Worm (Caenorhabditis elegans): ENCODE results near the gene ZK1098.9.

ZK1098.9 gene

ce11 chrIII:9564410-9564809 lies 20.2 kb downstream of the ZK1098.9 start, which contains the start of gene C48B4.10:
C48B4.10 (minus strand) TSS chrIII:9564510.
- TF ChIP-seq tra-4 (tag; optimal IDR thresholded peaks at IDR 0.05), result no peak

ce11 chrIII:9565973-9566372 lies 21.7 kb downstream of the ZK1098.9 start, which contains the start of gene C48B4.11:
C48B4.11 (minus strand) TSS chrIII:9566115.
- no peak for TF ChIP-seq hmbx-1 (tag; optimal IDR thresholded peaks at IDR 0.05)
- no peak for TF ChIP-seq hmg-4 (GFP tag; optimal IDR thresholded peaks at IDR 0.05)
- TF ChIP-seq ama-1 (optimal IDR thresholded peaks at IDR 0.05), result no peak
- TF ChIP-seq tbx-11 (GFP tag; IDR thresholded peaks at IDR 0.05), result no peak
- no peak for TF ChIP-seq scrt-1 (GFP tag; IDR thresholded peaks at IDR 0.05)
- TF ChIP-seq ets-7 (tag; optimal IDR thresholded peaks at IDR 0.05), result no peak
- TF ChIP-seq sea-1 (GFP tag; conservative IDR thresholded peaks at IDR 0.05), result no peak
- TF ChIP-seq aly-1 (tag; optimal IDR thresholded peaks at IDR 0.05), result no peak
- TF ChIP-seq tbx-37 (GFP tag; conservative IDR thresholded peaks at IDR 0.05), result no peak
- no peak for TF ChIP-seq hnd-1 (tag; optimal IDR thresholded peaks at IDR 0.05)
- no peak for TF ChIP-seq tra-4 (tag; optimal IDR thresholded peaks at IDR 0.05)
- TF ChIP-seq ceh-13 (GFP tag; optimal IDR thresholded peaks at IDR 0.05), result no peak
- no peak for TF ChIP-seq flt-1 (GFP tag; IDR thresholded peaks at IDR 0.05)
- no peak for TF ChIP-seq B0310.2 (tag; optimal IDR thresholded peaks at IDR 0.05)
- TF ChIP-seq F13C5.2 (tag; optimal IDR thresholded peaks at IDR 0.05), result no peak
- no peak for TF ChIP-seq ceh-36 (tag; optimal IDR thresholded peaks at IDR 0.05)
- no peak for TF ChIP-seq pes-1 (GFP tag; IDR thresholded peaks at IDR 0.05)

ce11 chrIII:9568451-9568850 lies 24.2 kb downstream of the ZK1098.9 start, which contains the start of gene C48B4.13:
C48B4.13 (plus strand) TSS chrIII:9568751.
- TF ChIP-seq B0310.2 (tag; optimal IDR thresholded peaks at IDR 0.05) (no peak), hmg-4 (GFP tag; optimal IDR thresholded peaks at IDR 0.05) (no peak), pes-1 (GFP tag; IDR thresholded peaks at IDR 0.05) (no peak), ets-7 (tag; optimal IDR thresholded peaks at IDR 0.05) (no peak), hmbx-1 (tag; optimal IDR thresholded peaks at IDR 0.05) (no peak), F13C5.2 (tag; optimal IDR thresholded peaks at IDR 0.05) (no peak)

DNA sequence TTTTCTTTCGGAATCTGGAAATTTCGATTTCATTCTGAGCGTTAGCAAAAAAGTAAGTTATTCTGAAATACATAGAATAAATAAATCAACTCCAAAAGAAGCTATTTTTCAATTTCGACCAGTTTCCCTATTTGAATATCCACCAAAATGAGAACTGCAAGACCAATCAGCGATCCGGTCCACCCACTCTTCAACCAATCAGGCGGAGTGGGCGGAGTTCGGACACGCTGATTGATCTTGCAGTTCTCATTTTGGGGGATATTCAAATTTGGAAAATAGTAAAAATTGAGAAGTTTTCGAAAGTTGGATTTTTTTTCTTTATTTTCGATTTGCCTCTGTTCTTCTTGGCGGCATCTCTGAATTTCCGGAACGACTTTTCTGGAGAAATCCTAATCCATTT lies 26.6 kb downstream of the ZK1098.9 start:
- no peak for TF ChIP-seq B0310.2 (tag; optimal IDR thresholded peaks at IDR 0.05)
- no peak for TF ChIP-seq F13C5.2 (tag; optimal IDR thresholded peaks at IDR 0.05)
- no peak for TF ChIP-seq ama-1 (optimal IDR thresholded peaks at IDR 0.05)
- TF ChIP-seq pes-1 (GFP tag; IDR thresholded peaks at IDR 0.05), result no peak
- TF ChIP-seq hmg-4 (GFP tag; optimal IDR thresholded peaks at IDR 0.05), result no peak
- no peak for TF ChIP-seq sea-1 (GFP tag; conservative IDR thresholded peaks at IDR 0.05)
- no peak for TF ChIP-seq tbx-37 (GFP tag; conservative IDR thresholded peaks at IDR 0.05)
- TF ChIP-seq flt-1 (GFP tag; IDR thresholded peaks at IDR 0.05), result no peak
- no peak for TF ChIP-seq ceh-36 (tag; optimal IDR thresholded peaks at IDR 0.05)
- TF ChIP-seq tbx-11 (GFP tag; IDR thresholded peaks at IDR 0.05), result no peak
- no peak for TF ChIP-seq hnd-1 (tag; optimal IDR thresholded peaks at IDR 0.05)
- TF ChIP-seq hmbx-1 (tag; optimal IDR thresholded peaks at IDR 0.05), result no peak
- no peak for TF ChIP-seq ets-7 (tag; optimal IDR thresholded peaks at IDR 0.05)
- TF ChIP-seq scrt-1 (GFP tag; IDR thresholded peaks at IDR 0.05), result no peak
- TF ChIP-seq tra-4 (tag; optimal IDR thresholded peaks at IDR 0.05), result no peak
- TF ChIP-seq ceh-13 (GFP tag; optimal IDR thresholded peaks at IDR 0.05), result no peak
- TF ChIP-seq aly-1 (tag; optimal IDR thresholded peaks at IDR 0.05), result no peak

ce11 chrIII:9580039-9580891 lies 36.0 kb downstream of the ZK1098.9 start, which contains the start of gene ced-7:
ced-7 (minus strand) TSS chrIII:9580089.
- TF ChIP-seq ama-1 (optimal IDR thresholded peaks at IDR 0.05) (no peak), tra-4 (tag; optimal IDR thresholded peaks at IDR 0.05) (no peak), sea-1 (GFP tag; conservative IDR thresholded peaks at IDR 0.05) (no peak), aly-1 (tag; optimal IDR thresholded peaks at IDR 0.05) (no peak), ceh-36 (tag; optimal IDR thresholded peaks at IDR 0.05) (no peak), scrt-1 (GFP tag; IDR thresholded peaks at IDR 0.05) (no peak), tbx-37 (GFP tag; conservative IDR thresholded peaks at IDR 0.05) (no peak), ceh-13 (GFP tag; optimal IDR thresholded peaks at IDR 0.05) (no peak), hmg-4 (GFP tag; optimal IDR thresholded peaks at IDR 0.05) (no peak), flt-1 (GFP tag; IDR thresholded peaks at IDR 0.05) (no peak), F13C5.2 (tag; optimal IDR thresholded peaks at IDR 0.05) (no peak), hnd-1 (tag; optimal IDR thresholded peaks at IDR 0.05) (no peak), pes-1 (GFP tag; IDR thresholded peaks at IDR 0.05) (no peak), ets-7 (tag; optimal IDR thresholded peaks at IDR 0.05) (no peak), B0310.2 (tag; optimal IDR thresholded peaks at IDR 0.05) (no peak), hmbx-1 (tag; optimal IDR thresholded peaks at IDR 0.05) (no peak), tbx-11 (GFP tag; IDR thresholded peaks at IDR 0.05) (no peak)

DNA sequence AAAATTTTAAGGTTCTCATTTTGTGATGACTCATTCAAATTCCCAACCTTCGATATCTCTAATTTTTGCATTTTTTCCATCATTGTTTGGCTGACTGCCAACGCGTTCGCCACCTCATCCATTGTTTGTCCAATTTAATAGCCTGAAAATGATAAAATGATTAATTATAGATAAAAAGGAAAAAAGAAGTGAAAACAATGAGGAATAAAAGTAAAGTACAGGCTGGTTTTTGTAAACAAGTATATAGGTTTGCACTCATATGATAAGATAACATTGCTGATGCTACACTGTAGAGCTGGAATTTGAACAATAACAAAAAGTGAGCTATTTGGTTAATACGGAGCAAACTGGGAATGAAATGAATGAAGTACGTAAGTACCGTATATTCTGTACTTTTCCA lies 38.0 kb downstream of the ZK1098.9 start, which contains the start of gene C48B4.3:
Gene C48B4.3 (minus strand): TSS at position 149 of the 400 bp plus-strand sequence.
- TF ChIP-seq hnd-1 (tag; optimal IDR thresholded peaks at IDR 0.05), result no peak
- no peak for TF ChIP-seq aly-1 (tag; optimal IDR thresholded peaks at IDR 0.05)
- TF ChIP-seq hmbx-1 (tag; optimal IDR thresholded peaks at IDR 0.05), result no peak
- no peak for TF ChIP-seq pes-1 (GFP tag; IDR thresholded peaks at IDR 0.05)
- no peak for TF ChIP-seq flt-1 (GFP tag; IDR thresholded peaks at IDR 0.05)
- TF ChIP-seq tbx-11 (GFP tag; IDR thresholded peaks at IDR 0.05), result no peak
- no peak for TF ChIP-seq ceh-36 (tag; optimal IDR thresholded peaks at IDR 0.05)
- no peak for TF ChIP-seq tra-4 (tag; optimal IDR thresholded peaks at IDR 0.05)
- TF ChIP-seq tbx-37 (GFP tag; conservative IDR thresholded peaks at IDR 0.05), result no peak
- no peak for TF ChIP-seq B0310.2 (tag; optimal IDR thresholded peaks at IDR 0.05)
- TF ChIP-seq ets-7 (tag; optimal IDR thresholded peaks at IDR 0.05), result no peak
- TF ChIP-seq ceh-13 (GFP tag; optimal IDR thresholded peaks at IDR 0.05), result no peak
- no peak for TF ChIP-seq F13C5.2 (tag; optimal IDR thresholded peaks at IDR 0.05)
- no peak for TF ChIP-seq sea-1 (GFP tag; conservative IDR thresholded peaks at IDR 0.05)
- no peak for TF ChIP-seq scrt-1 (GFP tag; IDR thresholded peaks at IDR 0.05)
- TF ChIP-seq hmg-4 (GFP tag; optimal IDR thresholded peaks at IDR 0.05), result no peak
- no peak for TF ChIP-seq ama-1 (optimal IDR thresholded peaks at IDR 0.05)

DNA sequence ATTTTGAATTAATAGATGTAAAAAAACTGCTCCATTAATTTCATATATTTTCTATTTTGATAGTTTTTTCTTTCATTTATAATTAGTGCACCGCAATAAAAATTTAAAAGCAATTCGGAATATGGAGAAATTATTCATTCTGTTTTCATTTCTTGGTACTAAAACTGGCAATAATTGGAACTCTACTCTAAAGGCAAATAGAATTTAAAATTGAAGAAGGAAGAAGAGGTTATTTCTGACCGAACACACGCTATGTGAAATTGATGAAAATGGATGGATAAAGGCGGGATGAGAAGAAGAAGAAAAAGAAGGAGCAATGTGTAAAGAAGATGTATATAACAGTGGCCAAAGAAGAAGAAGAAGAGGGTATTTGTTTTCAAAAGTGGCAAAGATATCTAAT lies 39.0 kb downstream of the ZK1098.9 start:
- TF ChIP-seq ceh-13 (GFP tag; optimal IDR thresholded peaks at IDR 0.05), result no peak
- TF ChIP-seq tra-4 (tag; optimal IDR thresholded peaks at IDR 0.05), result no peak
- TF ChIP-seq sea-1 (GFP tag; conservative IDR thresholded peaks at IDR 0.05), result no peak
- no peak for TF ChIP-seq hmg-4 (GFP tag; optimal IDR thresholded peaks at IDR 0.05)
- no peak for TF ChIP-seq aly-1 (tag; optimal IDR thresholded peaks at IDR 0.05)

All from whole organism, early embryonic.